Fruit fly (Drosophila melanogaster): Measurements from ENCODE around the gene CG44325.
A peak's percentile ranks its signal among the peaks of the same experiment; 100 is the strongest.

The CG44325 gene

dm6 chrX:9120828-9121754 is 42.8 kb upstream of the CG44325 start (continued):
- TF ChIP-seq CG11560 (tag; IDR thresholded peaks at IDR 0.05) = no peak
- TF ChIP-seq Hr78 (GFP tag; optimal IDR thresholded peaks at IDR 0.05) = no peak
- no peak for TF ChIP-seq CG6175 (GFP tag; IDR thresholded peaks at IDR 0.05)
- no peak for TF ChIP-seq CG11723 (GFP tag; optimal IDR thresholded peaks at IDR 0.05)
- TF ChIP-seq BEAF-32 (GFP tag; optimal IDR thresholded peaks at IDR 0.05) = no peak
- TF ChIP-seq zfh2 (GFP tag; optimal IDR thresholded peaks at IDR 0.05) = no peak
- no peak for TF ChIP-seq CG3407 (GFP tag; optimal IDR thresholded peaks at IDR 0.05)
- TF ChIP-seq cas (GFP tag; IDR thresholded peaks at IDR 0.05) = no peak
- no peak for TF ChIP-seq Awh (GFP tag; IDR thresholded peaks at IDR 0.05)
- TF ChIP-seq YL-1 (GFP tag; optimal IDR thresholded peaks at IDR 0.05) = no peak
- no peak for TF ChIP-seq fd3F (GFP tag; optimal IDR thresholded peaks at IDR 0.05)
- no peak for TF ChIP-seq pnt (GFP tag; optimal IDR thresholded peaks at IDR 0.05)
- TF ChIP-seq CG18262 (tag; optimal IDR thresholded peaks at IDR 0.05) = peak; percentile 62
- peak; percentile 43 for TF ChIP-seq NK7.1 (GFP tag; optimal IDR thresholded peaks at IDR 0.05)
- no peak for TF ChIP-seq CG9797 (GFP tag; optimal IDR thresholded peaks at IDR 0.05)
- no peak for TF ChIP-seq h (optimal IDR thresholded peaks at IDR 0.05)
- no peak for TF ChIP-seq CG6765 (GFP tag; optimal IDR thresholded peaks at IDR 0.05)
- TF ChIP-seq p53 (GFP tag; optimal IDR thresholded peaks at IDR 0.05) = no peak
- TF ChIP-seq CG10565 (GFP tag; optimal IDR thresholded peaks at IDR 0.05) = no peak
- peak in 1 of 2 experiments; percentile 48 for TF ChIP-seq Hr51 (GFP tag; optimal IDR thresholded peaks at IDR 0.05)
- TF ChIP-seq CG12391 (tag; optimal IDR thresholded peaks at IDR 0.05) = peak; percentile 45
- no peak for TF ChIP-seq CG10462 (GFP tag; optimal IDR thresholded peaks at IDR 0.05)
- no peak for TF ChIP-seq CG6654 (GFP tag; optimal IDR thresholded peaks at IDR 0.05)
- no peak for TF ChIP-seq pita (GFP tag; optimal IDR thresholded peaks at IDR 0.05)
- no peak for TF ChIP-seq ro (GFP tag; IDR thresholded peaks at IDR 0.05)
- peak; percentile 50 for TF ChIP-seq Fer3 (tag; optimal IDR thresholded peaks at IDR 0.05)
- peak; percentile 22; the same call in 1 of the 2 replicates for TF ChIP-seq CG6689 (GFP tag; IDR thresholded peaks at IDR 0.05)
- no peak for TF ChIP-seq CG34224 (GFP tag; IDR thresholded peaks at IDR 0.05; ENCODE audit: partially characterized antibody)
- TF ChIP-seq CG3995 (GFP tag; optimal IDR thresholded peaks at IDR 0.05) = no peak
- no peak for TF ChIP-seq hkb (optimal IDR thresholded peaks at IDR 0.05)
- peak; percentile 39; the same call in 1 of the 2 replicates for TF ChIP-seq hkb (GFP tag; IDR thresholded peaks at IDR 0.05)
- TF ChIP-seq CG9437 (GFP tag; optimal IDR thresholded peaks at IDR 0.05) = no peak
- no peak for TF ChIP-seq CG1529 (GFP tag; optimal IDR thresholded peaks at IDR 0.05)
- TF ChIP-seq hbn (GFP tag; IDR thresholded peaks at IDR 0.05; ENCODE audit: partially characterized antibody) = no peak
- TF ChIP-seq CG3065 (GFP tag; optimal IDR thresholded peaks at IDR 0.05) = no peak
- TF ChIP-seq odd (GFP tag; optimal IDR thresholded peaks at IDR 0.05) = no peak
- TF ChIP-seq br (optimal IDR thresholded peaks at IDR 0.05) = no peak
- TF ChIP-seq btn (GFP tag; optimal IDR thresholded peaks at IDR 0.05) = no peak
- no peak for TF ChIP-seq Trl (optimal IDR thresholded peaks at IDR 0.05)
- TF ChIP-seq Trl (GFP tag; optimal IDR thresholded peaks at IDR 0.05) = no peak
- no peak for TF ChIP-seq nerfin-2 (GFP tag; IDR thresholded peaks at IDR 0.05; ENCODE audit: partially characterized antibody)
- peak; percentile 9 for TF ChIP-seq CG12659 (GFP tag; optimal IDR thresholded peaks at IDR 0.05)
- TF ChIP-seq bcd (GFP tag; optimal IDR thresholded peaks at IDR 0.05) = peak; percentile 29
- peak; percentile 57 for TF ChIP-seq CG8924 (tag; optimal IDR thresholded peaks at IDR 0.05)
- TF ChIP-seq CHES-1-like (GFP tag; optimal IDR thresholded peaks at IDR 0.05) = no peak
- TF ChIP-seq NC2α (GFP tag; optimal IDR thresholded peaks at IDR 0.05) = no peak
- peak; percentile 45; the same call in 1 of the 2 replicates for TF ChIP-seq CG31441 (GFP tag; IDR thresholded peaks at IDR 0.05)
- TF ChIP-seq Jarid2 (GFP tag; optimal IDR thresholded peaks at IDR 0.05) = no peak
- TF ChIP-seq nom (GFP tag; optimal IDR thresholded peaks at IDR 0.05) = no peak
- TF ChIP-seq CG11456 (GFP tag; IDR thresholded peaks at IDR 0.05) = 0 out of 3 replicates have a peak, but pooled peaks have one; percentile 10

Measured in whole organism, embryonic.